Fruit fly (Drosophila melanogaster): Measurements from ENCODE around the gene rux.

DNA sequence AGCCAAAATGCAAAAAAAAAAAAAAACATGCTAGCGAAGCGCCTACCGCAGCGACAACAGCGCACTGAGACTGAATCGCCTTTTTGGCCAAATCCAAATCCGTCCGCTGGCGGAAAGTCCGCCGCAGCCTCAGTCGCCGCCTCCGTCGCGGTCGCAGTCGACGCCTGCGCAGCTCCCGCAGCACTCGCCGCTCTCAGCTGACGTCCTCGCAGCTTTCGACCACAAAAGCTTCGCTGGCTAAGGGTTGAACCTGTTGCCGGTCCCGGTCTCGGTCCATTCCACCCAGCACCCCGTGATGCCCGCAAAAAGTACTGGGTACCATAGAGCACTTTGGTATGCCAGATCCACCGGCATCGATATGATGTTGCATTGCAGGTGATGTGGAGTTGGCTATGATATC, 43.7 kb upstream of the rux start, which contains the start of gene CG4660:
- TF ChIP-seq sage (GFP tag; optimal IDR thresholded peaks at IDR 0.05) (no peak), Abd-B (GFP tag; optimal IDR thresholded peaks at IDR 0.05) (no peak), psq (GFP tag; optimal IDR thresholded peaks at IDR 0.05) (no peak), jim (GFP tag; optimal IDR thresholded peaks at IDR 0.05) (no peak), h (GFP tag; optimal IDR thresholded peaks at IDR 0.05) (no peak), dl (GFP tag; optimal IDR thresholded peaks at IDR 0.05; ENCODE audit: insufficient read depth in 1 of 2, partially characterized antibody in 2 of 2) (no peak), fru (GFP tag; optimal IDR thresholded peaks at IDR 0.05) (no peak), Dif (GFP tag; optimal IDR thresholded peaks at IDR 0.05; ENCODE audit: partially characterized antibody) (no peak), Myc (optimal IDR thresholded peaks at IDR 0.05) (no peak)

Data from whole organism, wandering third instar larva.